Fruit fly (Drosophila melanogaster): ENCODE measurements around the gene CG7573.

CG7573 gene

DNA sequence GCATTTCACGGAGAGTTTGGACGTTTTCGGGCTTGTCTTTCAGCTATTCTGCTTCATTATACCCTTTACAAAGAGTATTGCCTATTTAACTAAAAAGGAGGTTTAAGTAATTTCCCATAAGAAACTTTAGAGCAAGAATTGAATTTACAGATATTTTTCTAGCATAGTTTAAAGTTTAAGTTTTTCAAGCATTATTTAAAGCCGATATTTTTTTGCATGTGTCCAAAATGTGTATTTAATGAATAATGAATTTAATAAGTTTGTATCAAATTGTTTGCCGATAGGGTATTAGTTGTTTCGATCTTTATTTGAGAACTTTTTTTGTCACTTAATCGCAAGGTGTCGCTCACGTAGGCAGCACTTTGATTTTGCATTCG is 14.8 kb upstream of the CG7573 start (continued):
- TF ChIP-seq Dfd (GFP tag; optimal IDR thresholded peaks at IDR 0.05) = no peak

DNA sequence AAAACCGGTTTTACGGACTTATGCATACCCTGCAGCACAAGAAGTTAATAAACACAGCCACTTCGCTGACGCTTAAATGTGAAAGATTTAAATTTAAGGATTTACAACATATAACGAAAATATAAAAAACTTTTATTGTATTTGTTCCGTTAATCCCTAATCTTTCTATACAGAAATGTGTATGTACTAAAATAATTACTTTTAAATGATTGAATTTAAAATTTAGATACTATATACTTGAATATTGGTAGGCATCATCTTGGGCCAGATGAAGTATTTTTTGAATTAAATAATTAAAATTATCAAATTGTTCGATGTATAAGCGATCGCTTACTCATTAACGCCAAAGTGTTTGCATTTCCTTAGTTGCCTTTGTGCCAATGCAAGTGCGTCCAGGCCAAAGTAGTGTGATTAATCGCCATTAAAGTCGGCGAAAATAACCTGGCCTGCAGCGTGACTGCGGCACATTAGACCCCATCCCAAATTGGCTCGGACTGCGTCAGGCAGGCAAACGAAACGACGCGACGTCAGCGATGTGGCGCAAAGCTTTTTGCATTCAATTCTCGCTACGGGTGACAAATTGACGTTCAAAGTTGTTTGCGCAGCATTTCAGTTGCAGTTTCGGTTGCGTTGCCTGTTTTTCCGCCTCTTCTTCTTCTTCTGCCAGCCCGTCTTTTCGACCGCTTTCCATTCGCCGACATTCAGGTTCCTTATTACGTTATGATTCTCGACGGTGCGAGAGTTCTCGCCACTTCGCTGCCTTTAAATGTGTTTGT is 13.8 kb upstream of the CG7573 start:
- TF ChIP-seq Hnf4 (GFP tag; optimal IDR thresholded peaks at IDR 0.05) (no peak), Abd-B (GFP tag; optimal IDR thresholded peaks at IDR 0.05) (no peak), HLH106 (tag; optimal IDR thresholded peaks at IDR 0.05) (peak; percentile 56), rgr (GFP tag; optimal IDR thresholded peaks at IDR 0.05) (peak; percentile 16), CG9705 (GFP tag; optimal IDR thresholded peaks at IDR 0.05) (no peak), usp (GFP tag; optimal IDR thresholded peaks at IDR 0.05) (no peak), woc (GFP tag; optimal IDR thresholded peaks at IDR 0.05) (no peak), OdsH (GFP tag; optimal IDR thresholded peaks at IDR 0.05) (peak; percentile 25), dl (GFP tag; optimal IDR thresholded peaks at IDR 0.05; ENCODE audit: insufficient read depth in 1 of 2, partially characterized antibody in 2 of 2) (no peak), Hr83 (GFP tag; optimal IDR thresholded peaks at IDR 0.05; ENCODE audit: poor library complexity, severe bottlenecking) (no peak), Dif (GFP tag; optimal IDR thresholded peaks at IDR 0.05; ENCODE audit: partially characterized antibody) (no peak), foxo (GFP tag; optimal IDR thresholded peaks at IDR 0.05) (peak in 1 of 2 experiments; percentile 47), ey (GFP tag; optimal IDR thresholded peaks at IDR 0.05) (peak; percentile 14), dsf (GFP tag; optimal IDR thresholded peaks at IDR 0.05; ENCODE audit: borderline replicate concordance) (no peak), h (GFP tag; optimal IDR thresholded peaks at IDR 0.05) (peak; percentile 14), sv (GFP tag; optimal IDR thresholded peaks at IDR 0.05) (no peak), Sp1 (GFP tag; optimal IDR thresholded peaks at IDR 0.05) (peak; percentile 32), Dfd (GFP tag; optimal IDR thresholded peaks at IDR 0.05) (no peak), jim (GFP tag; optimal IDR thresholded peaks at IDR 0.05) (no peak), Vsx2 (GFP tag; optimal IDR thresholded peaks at IDR 0.05; ENCODE audit: partially characterized antibody) (no peak), br (GFP tag; optimal IDR thresholded peaks at IDR 0.05) (no peak), sage (GFP tag; optimal IDR thresholded peaks at IDR 0.05) (no peak)

DNA sequence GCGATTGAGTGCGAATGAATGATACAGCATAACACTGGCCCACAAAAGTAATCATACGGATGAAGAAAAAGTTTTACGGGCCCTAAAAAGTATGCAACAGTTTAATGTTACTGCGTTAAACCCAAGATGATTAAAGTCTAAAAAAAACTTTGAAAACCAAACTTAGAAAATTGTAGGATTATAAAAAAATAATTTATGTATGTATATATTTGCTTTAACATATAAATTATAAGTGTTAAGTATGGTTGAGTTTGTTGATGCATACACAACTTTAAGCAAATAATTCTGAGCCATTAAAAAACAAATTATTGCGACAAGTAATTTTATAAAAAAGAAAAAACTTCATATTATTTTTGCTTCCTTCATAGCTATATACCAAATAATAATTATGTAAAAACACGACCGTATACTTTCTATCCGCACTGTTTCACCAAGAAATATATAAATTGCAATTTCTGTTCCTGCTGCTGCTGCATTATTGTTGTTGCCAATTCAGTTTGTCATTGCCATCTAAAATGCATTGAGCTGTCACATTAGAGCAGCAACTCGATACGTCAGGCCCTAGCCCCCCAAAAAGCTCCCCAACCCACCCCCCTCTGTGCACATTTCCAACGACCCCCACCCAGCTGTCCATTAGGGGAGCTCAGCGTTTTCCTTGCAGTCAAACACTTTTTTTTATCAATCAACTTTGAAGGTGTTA is 13.0 kb upstream of the CG7573 start:
- TF ChIP-seq CG32264 (GFP tag; optimal IDR thresholded peaks at IDR 0.05) (no peak), OdsH (GFP tag; optimal IDR thresholded peaks at IDR 0.05) (no peak), psq (GFP tag; optimal IDR thresholded peaks at IDR 0.05) (peak; percentile 7), N (GFP tag; optimal IDR thresholded peaks at IDR 0.05) (no peak), Myc (optimal IDR thresholded peaks at IDR 0.05) (no peak), lola (GFP tag; optimal IDR thresholded peaks at IDR 0.05) (no peak), Jra (GFP tag; optimal IDR thresholded peaks at IDR 0.05) (no peak), sv (GFP tag; optimal IDR thresholded peaks at IDR 0.05) (no peak), Dif (GFP tag; optimal IDR thresholded peaks at IDR 0.05; ENCODE audit: partially characterized antibody) (no peak), sage (GFP tag; optimal IDR thresholded peaks at IDR 0.05) (no peak), CrebA (GFP tag; optimal IDR thresholded peaks at IDR 0.05; ENCODE audit: borderline replicate concordance) (no peak), dl (GFP tag; optimal IDR thresholded peaks at IDR 0.05; ENCODE audit: insufficient read depth in 1 of 2, partially characterized antibody in 2 of 2) (no peak), Vsx2 (GFP tag; optimal IDR thresholded peaks at IDR 0.05; ENCODE audit: partially characterized antibody) (no peak), GATAd (GFP tag; optimal IDR thresholded peaks at IDR 0.05) (no peak), tai (GFP tag; optimal IDR thresholded peaks at IDR 0.05) (no peak), Sp1 (GFP tag; optimal IDR thresholded peaks at IDR 0.05) (no peak), dsf (GFP tag; optimal IDR thresholded peaks at IDR 0.05; ENCODE audit: borderline replicate concordance) (no peak), jim (GFP tag; optimal IDR thresholded peaks at IDR 0.05) (no peak), h (GFP tag; optimal IDR thresholded peaks at IDR 0.05) (no peak), Hr83 (GFP tag; optimal IDR thresholded peaks at IDR 0.05; ENCODE audit: poor library complexity, severe bottlenecking) (no peak), Hnf4 (GFP tag; optimal IDR thresholded peaks at IDR 0.05) (no peak), brk (GFP tag; optimal IDR thresholded peaks at IDR 0.05) (no peak), rgr (GFP tag; optimal IDR thresholded peaks at IDR 0.05) (no peak), fru (GFP tag; optimal IDR thresholded peaks at IDR 0.05) (peak; percentile 65), usp (GFP tag; optimal IDR thresholded peaks at IDR 0.05) (no peak), Rel (GFP tag; optimal IDR thresholded peaks at IDR 0.05) (no peak), Rel (tag; optimal IDR thresholded peaks at IDR 0.05) (peak; percentile 12), Hr78 (GFP tag; optimal IDR thresholded peaks at IDR 0.05) (no peak), Abd-B (GFP tag; optimal IDR thresholded peaks at IDR 0.05) (no peak), HLH106 (tag; optimal IDR thresholded peaks at IDR 0.05) (peak; percentile 81), ey (GFP tag; optimal IDR thresholded peaks at IDR 0.05) (no peak), Dfd (GFP tag; optimal IDR thresholded peaks at IDR 0.05) (no peak), br (GFP tag; optimal IDR thresholded peaks at IDR 0.05) (no peak), pan (optimal IDR thresholded peaks at IDR 0.05) (no peak), CG9705 (GFP tag; optimal IDR thresholded peaks at IDR 0.05) (peak; percentile 45), Mio (GFP tag; optimal IDR thresholded peaks at IDR 0.05) (no peak), dmrt93B (GFP tag; optimal IDR thresholded peaks at IDR 0.05) (peak; percentile 81), woc (GFP tag; optimal IDR thresholded peaks at IDR 0.05) (no peak), foxo (GFP tag; optimal IDR thresholded peaks at IDR 0.05) (peak in 1 of 2 experiments; percentile 49)
